Worm (Caenorhabditis elegans): Measurements from ENCODE around the gene degt-1.

Gene degt-1

ce11 chrV:10503011-10503410 lies 37.1 kb upstream of the degt-1 start, which contains the start of gene C35A5.11:
C35A5.11 (minus strand) TSS chrV:10503111.
- TF ChIP-seq nhr-43 (tag; optimal IDR thresholded peaks at IDR 0.05; ENCODE audit: poor library complexity, severe bottlenecking) (no peak), nhr-23 (tag; optimal IDR thresholded peaks at IDR 0.05) (peak; percentile 45)

- TF ChIP-seq mml-1 (tag; optimal IDR thresholded peaks at IDR 0.05) (no peak), zag-1 (tag; optimal IDR thresholded peaks at IDR 0.05) (no peak), sea-2 (GFP tag; optimal IDR thresholded peaks at IDR 0.05) (no peak), egl-27 (tag; optimal IDR thresholded peaks at IDR 0.05) (no peak), daf-12 (tag; optimal IDR thresholded peaks at IDR 0.05) (no peak), nhr-237 (tag; optimal IDR thresholded peaks at IDR 0.05) (no peak), mdl-1 (tag; optimal IDR thresholded peaks at IDR 0.05) (no peak), nhr-11 (tag; optimal IDR thresholded peaks at IDR 0.05) (no peak), nhr-28 (tag; optimal IDR thresholded peaks at IDR 0.05) (no peak), nhr-43 (tag; optimal IDR thresholded peaks at IDR 0.05; ENCODE audit: poor library complexity, severe bottlenecking) (no peak), ztf-11 (tag; optimal IDR thresholded peaks at IDR 0.05) (no peak), R02D3.7 (tag; optimal IDR thresholded peaks at IDR 0.05) (no peak), ceh-82 (tag; optimal IDR thresholded peaks at IDR 0.05) (no peak), snpc-4 (tag; optimal IDR thresholded peaks at IDR 0.05) (no peak), nhr-12 (tag; optimal IDR thresholded peaks at IDR 0.05) (no peak)
Observed at ce11 chrV:10503893-10504292, 36.2 kb upstream of the degt-1 start, which contains the start of gene C35A5.10. C35A5.10 (plus strand) TSS chrV:10504193.

- TF ChIP-seq nhr-11 (tag; optimal IDR thresholded peaks at IDR 0.05): no peak
- no peak for TF ChIP-seq ZK546.5 (tag; optimal IDR thresholded peaks at IDR 0.05)
- no peak for TF ChIP-seq skn-1 (tag; optimal IDR thresholded peaks at IDR 0.05)
- TF ChIP-seq jun-1 (tag; optimal IDR thresholded peaks at IDR 0.05): no peak
- no peak for TF ChIP-seq unc-39 (tag; optimal IDR thresholded peaks at IDR 0.05)
- no peak for TF ChIP-seq nhr-23 (tag; optimal IDR thresholded peaks at IDR 0.05)
- TF ChIP-seq nhr-43 (tag; optimal IDR thresholded peaks at IDR 0.05; ENCODE audit: poor library complexity, severe bottlenecking): no peak
- no peak for TF ChIP-seq fkh-2 (tag; optimal IDR thresholded peaks at IDR 0.05)
- TF ChIP-seq ama-1 (optimal IDR thresholded peaks at IDR 0.05): no peak
- no peak for TF ChIP-seq mml-1 (tag; optimal IDR thresholded peaks at IDR 0.05)
- TF ChIP-seq lin-39 (tag; optimal IDR thresholded peaks at IDR 0.05): no peak
- no peak for TF ChIP-seq pha-4 (tag; optimal IDR thresholded peaks at IDR 0.05)
- no peak for TF ChIP-seq elt-2 (tag; optimal IDR thresholded peaks at IDR 0.05)
- no peak for TF ChIP-seq nhr-25 (tag; optimal IDR thresholded peaks at IDR 0.05)
- TF ChIP-seq nhr-28 (tag; optimal IDR thresholded peaks at IDR 0.05): no peak
- TF ChIP-seq nhr-237 (tag; optimal IDR thresholded peaks at IDR 0.05): no peak
Observed at ce11 chrV:10505553-10505952, 34.6 kb upstream of the degt-1 start, which contains the start of gene C35A5.5. C35A5.5 (plus strand) TSS chrV:10505853.

- TF ChIP-seq elt-3 (tag; optimal IDR thresholded peaks at IDR 0.05) (no peak), fkh-10 (GFP tag; optimal IDR thresholded peaks at IDR 0.05) (no peak), skn-1 (tag; optimal IDR thresholded peaks at IDR 0.05) (no peak), ceh-28 (tag; optimal IDR thresholded peaks at IDR 0.05) (no peak), unc-39 (tag; optimal IDR thresholded peaks at IDR 0.05) (no peak), ztf-11 (tag; optimal IDR thresholded peaks at IDR 0.05) (no peak), nhr-76 (tag; optimal IDR thresholded peaks at IDR 0.05) (no peak), mdl-1 (tag; optimal IDR thresholded peaks at IDR 0.05) (no peak), ceh-82 (tag; optimal IDR thresholded peaks at IDR 0.05) (no peak), eor-1 (tag; optimal IDR thresholded peaks at IDR 0.05) (no peak), ztf-4 (tag; optimal IDR thresholded peaks at IDR 0.05) (no peak), elt-1 (tag; optimal IDR thresholded peaks at IDR 0.05) (no peak), snpc-4 (tag; optimal IDR thresholded peaks at IDR 0.05) (no peak), unc-62 (GFP tag; optimal IDR thresholded peaks at IDR 0.05) (no peak), nhr-67 (tag; optimal IDR thresholded peaks at IDR 0.05) (no peak), ama-1 (optimal IDR thresholded peaks at IDR 0.05) (no peak), fkh-2 (tag; optimal IDR thresholded peaks at IDR 0.05) (no peak), mml-1 (tag; optimal IDR thresholded peaks at IDR 0.05) (no peak), fos-1 (tag; optimal IDR thresholded peaks at IDR 0.05) (no peak)
Observed at ce11 chrV:10508855-10509254, 31.3 kb upstream of the degt-1 start, which contains the start of gene C35A5.6. C35A5.6 (plus strand) TSS chrV:10509137.

ce11 chrV:10514271-10514670 lies 25.9 kb upstream of the degt-1 start, which contains the start of gene dmsr-8:
dmsr-8 (minus strand) TSS chrV:10514371.
- no peak for TF ChIP-seq pha-4 (tag; optimal IDR thresholded peaks at IDR 0.05)
- TF ChIP-seq zag-1 (tag; optimal IDR thresholded peaks at IDR 0.05): no peak
- TF ChIP-seq nfya-1 (tag; optimal IDR thresholded peaks at IDR 0.05; ENCODE audit: insufficient read depth): no peak
- no peak for TF ChIP-seq ceh-82 (tag; optimal IDR thresholded peaks at IDR 0.05)
- TF ChIP-seq hmg-11 (tag; optimal IDR thresholded peaks at IDR 0.05): no peak
- no peak for TF ChIP-seq elt-3 (tag; optimal IDR thresholded peaks at IDR 0.05)
- no peak for TF ChIP-seq fkh-2 (tag; optimal IDR thresholded peaks at IDR 0.05)
- TF ChIP-seq nhr-43 (tag; optimal IDR thresholded peaks at IDR 0.05; ENCODE audit: poor library complexity, severe bottlenecking): no peak
- no peak for TF ChIP-seq nhr-11 (tag; optimal IDR thresholded peaks at IDR 0.05)
- TF ChIP-seq ceh-16 (tag; optimal IDR thresholded peaks at IDR 0.05): no peak
- no peak for TF ChIP-seq lsy-12 (tag; optimal IDR thresholded peaks at IDR 0.05)
- TF ChIP-seq aly-2 (tag; optimal IDR thresholded peaks at IDR 0.05): no peak
- TF ChIP-seq egl-27 (tag; optimal IDR thresholded peaks at IDR 0.05): no peak
- TF ChIP-seq elt-2 (tag; optimal IDR thresholded peaks at IDR 0.05): no peak
- no peak for TF ChIP-seq fos-1 (tag; optimal IDR thresholded peaks at IDR 0.05)
- no peak for TF ChIP-seq unc-39 (tag; optimal IDR thresholded peaks at IDR 0.05)
- no peak for TF ChIP-seq egl-5 (tag; optimal IDR thresholded peaks at IDR 0.05)
- no peak for TF ChIP-seq sea-2 (GFP tag; optimal IDR thresholded peaks at IDR 0.05)
- no peak for TF ChIP-seq nhr-25 (tag; optimal IDR thresholded peaks at IDR 0.05)
